Worm (Caenorhabditis elegans): ENCODE measurements around the gene tbx-31.

- TF ChIP-seq ztf-23 (GFP tag; IDR thresholded peaks at IDR 0.05) = no peak
- no peak for TF ChIP-seq ztf-29 (GFP tag; IDR thresholded peaks at IDR 0.05)
- TF ChIP-seq flt-1 (GFP tag; IDR thresholded peaks at IDR 0.05) = no peak
- no peak for TF ChIP-seq ref-1 (GFP tag; conservative IDR thresholded peaks at IDR 0.05)
- no peak for TF ChIP-seq T22C8.4 (GFP tag; IDR thresholded peaks at IDR 0.05)
- no peak for TF ChIP-seq klf-2 (GFP tag; conservative IDR thresholded peaks at IDR 0.05)
- TF ChIP-seq tab-1 (GFP tag; IDR thresholded peaks at IDR 0.05) = no peak
- no peak for TF ChIP-seq med-1 (GFP tag; optimal IDR thresholded peaks at IDR 0.05; ENCODE audit: insufficient read depth)
- no peak for TF ChIP-seq cog-1 (tag; optimal IDR thresholded peaks at IDR 0.05)
Observed at ce11 chrX:1643442-1644096, 30.4 kb downstream of the tbx-31 start.
